Fruit fly (Drosophila melanogaster): ENCODE measurements around the gene ppk8.
A peak's percentile ranks its signal among the peaks of the same experiment; 100 is the strongest.

ppk8 gene

dm6 chrX:3545849-3546518 is 11.6 kb upstream of the ppk8 start (continued):
- TF ChIP-seq abd-A (tag; optimal IDR thresholded peaks at IDR 0.05) (no peak), emc (GFP tag; optimal IDR thresholded peaks at IDR 0.05) (no peak), CG43689 (GFP tag; IDR thresholded peaks at IDR 0.05) (peak; percentile 81), Dip3 (GFP tag; optimal IDR thresholded peaks at IDR 0.05) (no peak), Nf-YC (tag; optimal IDR thresholded peaks at IDR 0.05) (no peak), Ada2b (GFP tag; IDR thresholded peaks at IDR 0.05) (peak; percentile 86), CG6654 (GFP tag; optimal IDR thresholded peaks at IDR 0.05) (peak; percentile 51), hbn (GFP tag; IDR thresholded peaks at IDR 0.05; ENCODE audit: partially characterized antibody) (no peak), CG10267 (tag; optimal IDR thresholded peaks at IDR 0.05) (peak; percentile 88), crol (GFP tag; IDR thresholded peaks at IDR 0.05) (peak; percentile 46; the same call in 1 of the 2 replicates), nerfin-1 (tag; optimal IDR thresholded peaks at IDR 0.05) (peak; percentile 84), CG10431 (GFP tag; optimal IDR thresholded peaks at IDR 0.05) (peak; percentile 68), CG9727 (GFP tag; optimal IDR thresholded peaks at IDR 0.05) (peak; percentile 81), Spps (tag; optimal IDR thresholded peaks at IDR 0.05) (peak; percentile 89), pros (GFP tag; optimal IDR thresholded peaks at IDR 0.05) (peak; percentile 27), NK7.1 (GFP tag; optimal IDR thresholded peaks at IDR 0.05) (no peak), mirr (GFP tag; optimal IDR thresholded peaks at IDR 0.05) (no peak), CG2199 (GFP tag; IDR thresholded peaks at IDR 0.05) (0 out of 3 replicates have a peak, but pooled peaks have one; percentile 80), ap (GFP tag; IDR thresholded peaks at IDR 0.05) (peak; percentile 81), sens-2 (GFP tag; IDR thresholded peaks at IDR 0.05) (peak; percentile 80), Hsf (GFP tag; optimal IDR thresholded peaks at IDR 0.05) (peak; percentile 85), chinmo (GFP tag; IDR thresholded peaks at IDR 0.05; ENCODE audit: partially characterized antibody) (no peak), ato (GFP tag; IDR thresholded peaks at IDR 0.05; ENCODE audit: partially characterized antibody) (no peak), fru (optimal IDR thresholded peaks at IDR 0.05) (no peak), Hr39 (optimal IDR thresholded peaks at IDR 0.05) (no peak), D (optimal IDR thresholded peaks at IDR 0.05) (no peak), D (GFP tag; optimal IDR thresholded peaks at IDR 0.05) (peak; percentile 91), CG14667 (GFP tag; IDR thresholded peaks at IDR 0.05) (peak; percentile 13; the same call in 1 of the 2 replicates), CG11085 (GFP tag; IDR thresholded peaks at IDR 0.05) (no peak), dm (GFP tag; optimal IDR thresholded peaks at IDR 0.05) (peak; percentile 65), Poxn (GFP tag; IDR thresholded peaks at IDR 0.05) (no peak), nerfin-2 (GFP tag; IDR thresholded peaks at IDR 0.05; ENCODE audit: partially characterized antibody) (peak; percentile 58), insv (GFP tag; optimal IDR thresholded peaks at IDR 0.05) (no peak), CG3407 (GFP tag; optimal IDR thresholded peaks at IDR 0.05) (peak; percentile 89), bcd (GFP tag; optimal IDR thresholded peaks at IDR 0.05) (peak; percentile 68), Deaf1 (tag; optimal IDR thresholded peaks at IDR 0.05) (peak; percentile 60), run (tag; optimal IDR thresholded peaks at IDR 0.05) (peak; percentile 79), Gug (GFP tag; IDR thresholded peaks at IDR 0.05) (peak; percentile 39; the same call in 1 of the 4 replicates), CG6854 (GFP tag; optimal IDR thresholded peaks at IDR 0.05) (peak; percentile 64), jing (GFP tag; optimal IDR thresholded peaks at IDR 0.05) (peak; percentile 69), CG10209 (GFP tag; optimal IDR thresholded peaks at IDR 0.05) (peak; percentile 82), Lhr (GFP tag; optimal IDR thresholded peaks at IDR 0.05) (peak; percentile 64), pita (GFP tag; optimal IDR thresholded peaks at IDR 0.05) (no peak), seq (GFP tag; IDR thresholded peaks at IDR 0.05) (peak; percentile 81), slou (GFP tag; optimal IDR thresholded peaks at IDR 0.05) (no peak), CG31441 (GFP tag; IDR thresholded peaks at IDR 0.05) (peak; percentile 90), CrebB (tag; optimal IDR thresholded peaks at IDR 0.05) (peak; percentile 66), schlank (tag; optimal IDR thresholded peaks at IDR 0.05) (no peak), gsb-n (tag; optimal IDR thresholded peaks at IDR 0.05) (peak; percentile 93), CG10979 (tag; optimal IDR thresholded peaks at IDR 0.05) (peak; percentile 94), CG3726 (GFP tag; IDR thresholded peaks at IDR 0.05) (peak; percentile 74; the same call in 1 of the 3 replicates)
